Fruit fly (Drosophila melanogaster): ENCODE data around the gene yip2.

Gene yip2

DNA sequence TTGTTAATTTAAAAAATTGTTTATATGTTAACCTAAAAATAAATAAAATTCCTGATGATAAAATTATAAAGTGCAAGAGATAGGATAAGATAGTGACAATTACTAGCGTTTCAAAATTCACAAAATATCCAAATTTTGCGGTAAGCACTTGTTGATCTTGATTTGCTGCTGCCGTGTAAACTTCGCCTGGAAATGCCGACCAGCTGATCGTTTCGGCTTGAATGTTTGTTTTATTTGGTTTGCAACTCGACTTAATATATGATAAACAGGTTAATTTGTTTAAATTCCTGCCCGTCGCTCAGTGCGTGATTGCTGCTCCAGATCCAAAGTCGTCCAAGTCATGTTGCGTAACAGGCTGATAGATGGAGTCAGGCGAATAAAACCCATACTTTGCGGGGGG lies 6.3 kb downstream of the yip2 start, which contains the start of gene CG4592 (continued):
- TF ChIP-seq CG12299 (tag; optimal IDR thresholded peaks at IDR 0.05) (peak; percentile 19), Kr (GFP tag; optimal IDR thresholded peaks at IDR 0.05) (no peak), Pdp1 (GFP tag; optimal IDR thresholded peaks at IDR 0.05) (peak; percentile 60 to 71), CG31224 (GFP tag; IDR thresholded peaks at IDR 0.05) (peak; percentile 29; the same call in 1 of the 2 replicates), NFAT (GFP tag; IDR thresholded peaks at IDR 0.05) (peak; percentile 60), BtbVII (GFP tag; optimal IDR thresholded peaks at IDR 0.05) (peak; percentile 36), CG8388 (GFP tag; optimal IDR thresholded peaks at IDR 0.05) (no peak), gce (GFP tag; IDR thresholded peaks at IDR 0.05) (no peak), CG4854 (GFP tag; optimal IDR thresholded peaks at IDR 0.05) (no peak), CG11398 (GFP tag; optimal IDR thresholded peaks at IDR 0.05) (no peak), salm (tag; optimal IDR thresholded peaks at IDR 0.05) (no peak), Blimp-1 (GFP tag; optimal IDR thresholded peaks at IDR 0.05) (peak; percentile 51), gt (GFP tag; IDR thresholded peaks at IDR 0.05) (no peak), CG15696 (tag; optimal IDR thresholded peaks at IDR 0.05) (peak; percentile 39), CG10366 (GFP tag; IDR thresholded peaks at IDR 0.05) (peak; percentile 72), Nf-YA (GFP tag; IDR thresholded peaks at IDR 0.05) (no peak), psq (GFP tag; optimal IDR thresholded peaks at IDR 0.05) (no peak), Dfd (GFP tag; optimal IDR thresholded peaks at IDR 0.05) (no peak), CG2120 (GFP tag; optimal IDR thresholded peaks at IDR 0.05) (peak; percentile 71), ken (GFP tag; IDR thresholded peaks at IDR 0.05) (peak; percentile 76; the same call in 2 of the 3 replicates), CG10431 (GFP tag; optimal IDR thresholded peaks at IDR 0.05) (no peak), unpg (GFP tag; optimal IDR thresholded peaks at IDR 0.05) (no peak), B-H2 (GFP tag; optimal IDR thresholded peaks at IDR 0.05) (peak; percentile 52), Xrp1 (GFP tag; IDR thresholded peaks at IDR 0.05) (peak; percentile 69), CG8290 (GFP tag; optimal IDR thresholded peaks at IDR 0.05) (no peak), CG8290 (tag; optimal IDR thresholded peaks at IDR 0.05) (no peak), CG13296 (GFP tag; optimal IDR thresholded peaks at IDR 0.05) (peak; percentile 52), Gug (GFP tag; IDR thresholded peaks at IDR 0.05) (no peak), rib (GFP tag; IDR thresholded peaks at IDR 0.05) (no peak), Opbp (GFP tag; IDR thresholded peaks at IDR 0.05; ENCODE audit: partially characterized antibody) (no peak), Sin3A (optimal IDR thresholded peaks at IDR 0.05) (no peak), CG17612 (GFP tag; IDR thresholded peaks at IDR 0.05) (no peak), HLH4C (GFP tag; IDR thresholded peaks at IDR 0.05; ENCODE audit: partially characterized antibody) (no peak), CG16813 (GFP tag; IDR thresholded peaks at IDR 0.05; ENCODE audit: partially characterized antibody) (no peak), CG7786 (GFP tag; optimal IDR thresholded peaks at IDR 0.05) (no peak), CG15073 (GFP tag; optimal IDR thresholded peaks at IDR 0.05) (no peak), D (optimal IDR thresholded peaks at IDR 0.05) (no peak), D (GFP tag; optimal IDR thresholded peaks at IDR 0.05) (no peak), HmgD (GFP tag; optimal IDR thresholded peaks at IDR 0.05) (no peak), CG9437 (GFP tag; optimal IDR thresholded peaks at IDR 0.05) (peak; percentile 41), lbe (GFP tag; optimal IDR thresholded peaks at IDR 0.05) (peak; percentile 77), CG14441 (GFP tag; IDR thresholded peaks at IDR 0.05) (peak; percentile 53; the same call in 1 of the 2 replicates), Hmr (GFP tag; optimal IDR thresholded peaks at IDR 0.05) (peak; percentile 67), lola (GFP tag; optimal IDR thresholded peaks at IDR 0.05) (no peak), Ravus (GFP tag; IDR thresholded peaks at IDR 0.05) (no peak), Ada2b (GFP tag; IDR thresholded peaks at IDR 0.05) (peak; percentile 66), Usf (GFP tag; optimal IDR thresholded peaks at IDR 0.05) (peak; percentile 22), CG11247 (GFP tag; IDR thresholded peaks at IDR 0.05) (no peak), CG9876 (GFP tag; optimal IDR thresholded peaks at IDR 0.05) (no peak), NC2β (GFP tag; optimal IDR thresholded peaks at IDR 0.05) (peak; percentile 25), MTF-1 (GFP tag; optimal IDR thresholded peaks at IDR 0.05; ENCODE audit: borderline replicate concordance) (peak; percentile 26), CG31441 (GFP tag; IDR thresholded peaks at IDR 0.05) (no peak), dan (GFP tag; IDR thresholded peaks at IDR 0.05) (no peak)

Measured in whole organism, embryonic.